Fruit fly (Drosophila melanogaster) whole organism, embryonic: ENCODE measurements around the gene vir-1.

ENCODE experiments used
- Ada2b ChIP-seq: fragments of 200-800 bp; sonication (Bioruptor generic); IDR thresholded peaks from 2 replicates; pipeline ENCODE4 v1.3.6; 2022; ENCODE audit warnings: missing biosample characterization, missing genetic modification characterization
- Bteb2 ChIP-seq: fragments of 200-800 bp; sonication (Bioruptor generic); optimal IDR thresholded peaks from 2 replicates; lab custom pipeline; 2016; ENCODE audit warnings: missing biosample characterization, missing genetic modification characterization
- CG10274 ChIP-seq: fragments of 200-800 bp; sonication (Bioruptor generic); optimal IDR thresholded peaks from 3 replicates; lab custom pipeline; 2017; ENCODE audit warnings: missing biosample characterization, mild to moderate bottlenecking, missing genetic modification characterization
- CG10959 ChIP-seq: fragments of 200-800 bp; sonication (Bioruptor generic); IDR thresholded peaks from 2 replicates; pipeline ENCODE4 v1.3.6; 2022; ENCODE audit warnings: missing biosample characterization, missing genetic modification characterization
- CG11560 ChIP-seq: fragments of 200-800 bp; sonication (Bioruptor generic); IDR thresholded peaks from 3 replicates; pipeline ENCODE4 v1.3.6; 2022; ENCODE audit warnings: missing biosample characterization, missing genetic modification characterization
- CG13296 ChIP-seq: fragments of 200-800 bp; sonication (Bioruptor generic); optimal IDR thresholded peaks from 3 replicates; lab custom pipeline; 2018; ENCODE audit warnings: missing biosample characterization, mild to moderate bottlenecking, missing genetic modification characterization
- CG14014 ChIP-seq: fragments of 200-800 bp; sonication (Bioruptor generic); IDR thresholded peaks from 2 replicates; pipeline ENCODE4 v1.3.6; 2022; ENCODE audit warnings: missing biosample characterization, missing genetic modification characterization
- CG17612 ChIP-seq: fragments of 200-800 bp; sonication (Bioruptor generic); IDR thresholded peaks from 2 replicates; pipeline ENCODE4 v1.3.6; 2022; ENCODE audit warnings: missing biosample characterization, missing genetic modification characterization
- CG2129 ChIP-seq: fragments of 200-800 bp; sonication (Bioruptor generic); IDR thresholded peaks from 2 replicates; pipeline ENCODE4 v1.3.6; 2022; ENCODE audit warnings: missing biosample characterization, missing genetic modification characterization; ENCODE audit not compliant: partially characterized antibody
- CG30020 ChIP-seq: fragments of 200-800 bp; optimal IDR thresholded peaks from 2 replicates; lab custom pipeline; 2019; ENCODE audit warnings: missing biosample characterization, mild to moderate bottlenecking, missing genetic modification characterization, moderate library complexity
- CG30431 ChIP-seq: fragments of 200-800 bp; sonication (Bioruptor generic); optimal IDR thresholded peaks from 2 replicates; lab custom pipeline; 2017; ENCODE audit warnings: missing biosample characterization, missing genetic modification characterization
- CG31224 ChIP-seq: fragments of 200-800 bp; sonication (Bioruptor generic); IDR thresholded peaks from 2 replicates; pipeline ENCODE4 v1.3.6; 2022; ENCODE audit warnings: missing biosample characterization, missing genetic modification characterization
- CG4820 ChIP-seq: fragments of 200-800 bp; sonication (Bioruptor generic); optimal IDR thresholded peaks from 3 replicates; lab custom pipeline; 2016; ENCODE audit warnings: missing biosample characterization, missing genetic modification characterization
- CG7556 ChIP-seq: fragments of 200-800 bp; sonication (Bioruptor generic); optimal IDR thresholded peaks from 2 replicates; lab custom pipeline; 2017; ENCODE audit warnings: missing biosample characterization, mild to moderate bottlenecking, missing genetic modification characterization
- CG8089 ChIP-seq: fragments of 200-800 bp; sonication (Bioruptor generic); optimal IDR thresholded peaks from 3 replicates; lab custom pipeline; 2016; ENCODE audit warnings: missing biosample characterization, missing genetic modification characterization
- CG8478 ChIP-seq: fragments of >200 bp; optimal IDR thresholded peaks from 2 replicates; lab custom pipeline; 2018
- CG8944 ChIP-seq: fragments of 200-800 bp; sonication (Bioruptor generic); optimal IDR thresholded peaks from 3 replicates; lab custom pipeline; 2016; ENCODE audit warnings: missing biosample characterization, missing genetic modification characterization
- D19B ChIP-seq: fragments of 200-800 bp; sonication (Bioruptor generic); optimal IDR thresholded peaks from 2 replicates; lab custom pipeline; 2017; ENCODE audit warnings: missing biosample characterization, mild to moderate bottlenecking, missing genetic modification characterization
- Hsf ChIP-seq: fragments of 200-800 bp; sonication (Bioruptor generic); optimal IDR thresholded peaks from 3 replicates; lab custom pipeline; 2016; ENCODE audit warnings: missing biosample characterization, missing genetic modification characterization
- NC2α ChIP-seq: fragments of 200-800 bp; sonication (Bioruptor generic); optimal IDR thresholded peaks from 2 replicates; lab custom pipeline; 2016; ENCODE audit warnings: missing biosample characterization, missing genetic modification characterization
- NC2β ChIP-seq: fragments of 200-800 bp; sonication (Bioruptor generic); optimal IDR thresholded peaks from 2 replicates; lab custom pipeline; 2016; ENCODE audit warnings: missing biosample characterization, missing genetic modification characterization
- PHDP ChIP-seq: fragments of 200-800 bp; sonication (Bioruptor generic); optimal IDR thresholded peaks from 3 replicates; lab custom pipeline; 2018; ENCODE audit warnings: missing biosample characterization, mild to moderate bottlenecking, missing genetic modification characterization, moderate library complexity
- Rfx ChIP-seq: fragments of 200-800 bp; sonication (Bioruptor generic); IDR thresholded peaks from 2 replicates; pipeline ENCODE4 v1.3.6; 2022; ENCODE audit warnings: missing biosample characterization, missing genetic modification characterization
- Spps ChIP-seq: fragments of 200-800 bp; sonication (Bioruptor generic); optimal IDR thresholded peaks from 2 replicates; lab custom pipeline; 2018; ENCODE audit warnings: missing biosample characterization, mild to moderate bottlenecking, missing genetic modification characterization
- TFAM ChIP-seq: fragments of 200-800 bp; sonication (Bioruptor generic); optimal IDR thresholded peaks from 2 replicates; lab custom pipeline; 2017; ENCODE audit warnings: missing biosample characterization, missing genetic modification characterization, inconsistent platforms
- Xbp1 ChIP-seq: fragments of 200-800 bp; sonication (Bioruptor generic); optimal IDR thresholded peaks from 3 replicates; lab custom pipeline; 2016; ENCODE audit warnings: missing biosample characterization, mild to moderate bottlenecking, missing genetic modification characterization
- ab ChIP-seq: fragments of 200-800 bp; sonication (Bioruptor generic); optimal IDR thresholded peaks from 2 replicates; lab custom pipeline; 2016; ENCODE audit warnings: missing biosample characterization, missing genetic modification characterization
- cad ChIP-seq: fragments of >200 bp; optimal IDR thresholded peaks from 2 replicates; lab custom pipeline; 2017; ENCODE audit warnings: missing biosample characterization, missing genetic modification characterization
- chn ChIP-seq: fragments of 200-800 bp; sonication (Bioruptor generic); optimal IDR thresholded peaks from 2 replicates; lab custom pipeline; 2016; ENCODE audit warnings: missing biosample characterization, missing genetic modification characterization
- ems ChIP-seq: fragments of 200-800 bp; sonication (Bioruptor generic); optimal IDR thresholded peaks from 3 replicates; lab custom pipeline; 2016; ENCODE audit warnings: missing biosample characterization, missing genetic modification characterization
- gcm ChIP-seq: fragments of 200-800 bp; sonication (Bioruptor generic); optimal IDR thresholded peaks from 2 replicates; lab custom pipeline; 2019; ENCODE audit warnings: missing biosample characterization, mild to moderate bottlenecking, missing genetic modification characterization, moderate library complexity
- grau ChIP-seq: fragments of 200-800 bp; optimal IDR thresholded peaks from 3 replicates; lab custom pipeline; 2019; ENCODE audit warnings: missing biosample characterization, mild to moderate bottlenecking, missing genetic modification characterization, moderate library complexity
- gsb ChIP-seq: fragments of 200-800 bp; sonication (Bioruptor generic); IDR thresholded peaks from 2 replicates; pipeline ENCODE4 v1.3.6; 2022; ENCODE audit warnings: missing biosample characterization, missing genetic modification characterization
- h ChIP-seq: fragments of >200 bp; optimal IDR thresholded peaks from 2 replicates; lab custom pipeline; 2017
- ham ChIP-seq: fragments of 200-800 bp; sonication (Bioruptor generic); IDR thresholded peaks from 2 replicates; pipeline ENCODE4 v1.3.6; 2022; ENCODE audit warnings: missing biosample characterization, missing genetic modification characterization
- inv ChIP-seq: fragments of 200-800 bp; sonication (Bioruptor generic); IDR thresholded peaks from 2 replicates; pipeline ENCODE4 v1.3.6; 2022; ENCODE audit warnings: missing biosample characterization, missing genetic modification characterization; ENCODE audit not compliant: partially characterized antibody
- kni ChIP-seq: fragments of 200-800 bp; sonication (Bioruptor generic); optimal IDR thresholded peaks from 3 replicates; lab custom pipeline; 2017; ENCODE audit warnings: mild to moderate bottlenecking, missing biosample characterization, missing genetic modification reagents, missing genetic modification characterization
- org-1 ChIP-seq: fragments of 200-800 bp; sonication (Bioruptor generic); optimal IDR thresholded peaks from 2 replicates; lab custom pipeline; 2017; ENCODE audit warnings: missing biosample characterization, missing genetic modification characterization
- prd ChIP-seq, 3 experiments: fragments of >200 bp in 2 of 3; fragments of 200-800 bp in 1 of 3; sonication (Bioruptor generic) in 1 of 3; optimal IDR thresholded peaks in 2 of 3; IDR thresholded peaks in 1 of 3; 2 replicates in 2 of 3; 3 replicates in 1 of 3; pipeline versions ENCODE4 v1.3.6 to Lab custom; 2017 to 2022; ENCODE audit warnings: missing biosample characterization in 1 of 3, missing genetic modification characterization in 1 of 3
- sens ChIP-seq: fragments of 200-800 bp; sonication (Bioruptor generic); peaks from one replicate; lab custom pipeline; 2016; ENCODE audit warnings: missing biosample characterization, missing genetic modification characterization
- sima ChIP-seq: fragments of 200-800 bp; sonication (Bioruptor generic); optimal IDR thresholded peaks from 2 replicates; lab custom pipeline; 2016; ENCODE audit warnings: missing biosample characterization, missing genetic modification characterization
- sna ChIP-seq: fragments of 200-800 bp; sonication (Bioruptor generic); IDR thresholded peaks from 2 replicates; pipeline ENCODE4 v1.3.6; 2022; ENCODE audit warnings: missing biosample characterization, missing genetic modification characterization; ENCODE audit not compliant: partially characterized antibody
- tap ChIP-seq: fragments of 200-800 bp; optimal IDR thresholded peaks from 3 replicates; lab custom pipeline; 2019; ENCODE audit warnings: missing biosample characterization, mild to moderate bottlenecking, missing genetic modification characterization, moderate library complexity
- tgo ChIP-seq: fragments of 200-800 bp; sonication (Bioruptor generic); IDR thresholded peaks from 3 replicates; pipeline ENCODE4 v1.3.6; 2022; ENCODE audit warnings: missing biosample characterization, missing genetic modification characterization
- tin ChIP-seq: fragments of 200-800 bp; sonication (Bioruptor generic); optimal IDR thresholded peaks from 3 replicates; lab custom pipeline; 2016; ENCODE audit warnings: missing biosample characterization, missing genetic modification characterization
- trem ChIP-seq: fragments of 200-800 bp; optimal IDR thresholded peaks from 3 replicates; lab custom pipeline; 2019; ENCODE audit warnings: missing biosample characterization, mild to moderate bottlenecking, missing genetic modification characterization, moderate library complexity
- tup ChIP-seq: fragments of 200-800 bp; sonication (Bioruptor generic); optimal IDR thresholded peaks from 2 replicates; lab custom pipeline; 2016; ENCODE audit warnings: missing biosample characterization, mild to moderate bottlenecking, missing genetic modification characterization, moderate library complexity
- unpg ChIP-seq: fragments of 200-800 bp; sonication (Bioruptor generic); optimal IDR thresholded peaks from 3 replicates; lab custom pipeline; 2018; ENCODE audit warnings: missing biosample characterization, mild to moderate bottlenecking, missing genetic modification characterization, moderate library complexity
- zen ChIP-seq: fragments of 200-800 bp; sonication (Bioruptor generic); optimal IDR thresholded peaks from 3 replicates; lab custom pipeline; 2018; ENCODE audit warnings: missing biosample characterization, mild to moderate bottlenecking, missing genetic modification characterization, moderate library complexity
- zf30C ChIP-seq: fragments of 200-800 bp; sonication (Bioruptor generic); optimal IDR thresholded peaks from 3 replicates; lab custom pipeline; 2018; ENCODE audit warnings: missing biosample characterization, mild to moderate bottlenecking, missing genetic modification characterization

The vir-1 gene

DNA sequence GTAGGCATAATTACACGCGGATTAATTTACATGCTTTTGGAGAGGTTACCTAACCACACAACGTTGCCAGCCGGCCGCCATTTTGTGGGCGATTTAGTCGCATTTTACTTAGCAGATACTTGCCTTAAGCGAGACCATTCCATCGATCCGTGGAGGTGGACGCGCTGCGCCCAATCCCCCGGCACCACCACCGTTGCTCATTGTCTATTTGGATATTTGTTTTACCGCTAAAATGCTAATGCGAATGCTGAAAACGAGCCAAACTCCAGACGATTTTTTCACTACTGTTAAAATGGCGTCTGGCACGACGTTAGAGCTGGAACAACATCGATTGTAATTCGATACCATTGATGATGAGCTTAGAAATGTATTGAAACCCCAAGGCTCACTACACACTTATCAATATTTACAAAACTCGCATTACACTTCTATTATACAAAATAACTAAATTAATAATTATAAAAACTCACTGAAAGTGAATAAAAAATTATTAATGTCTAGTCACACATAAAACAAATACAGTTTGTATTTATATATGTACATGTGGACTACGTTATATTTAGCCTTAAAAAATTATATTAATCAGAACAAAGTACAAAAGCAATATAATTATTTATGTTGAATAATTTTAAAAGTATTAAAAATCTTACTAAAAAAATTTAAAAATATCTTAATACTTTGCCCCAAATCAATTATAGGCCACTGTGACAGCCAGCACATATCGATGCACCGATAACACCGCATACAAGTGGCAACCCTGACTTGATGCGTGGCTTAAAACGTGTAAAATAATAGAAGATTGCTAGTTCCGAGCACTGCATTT, 10.7 kb upstream of the vir-1 start, which contains the start of gene eRF3 (continued):
- no peak for TF ChIP-seq CG10274 (GFP tag; lab: Kevin White, UChicago)
- peak; percentile 78 for TF ChIP-seq PHDP (tag; lab: Kevin White, UChicago)
- TF ChIP-seq NC2β (GFP tag; lab: Kevin White, UChicago): no peak
- peak; percentile 92 for TF ChIP-seq CG30020 (tag; lab: Kevin White, UChicago)
- no peak for TF ChIP-seq kni (GFP tag; lab: Kevin White, UChicago)
- peak; percentile 78 for TF ChIP-seq Xbp1
- no peak for TF ChIP-seq tup (GFP tag; lab: Kevin White, UChicago)
- no peak for TF ChIP-seq CG8944
- peak; percentile 83 for TF ChIP-seq CG7556 (GFP tag; lab: Kevin White, UChicago)
- TF ChIP-seq sima (GFP tag; lab: Kevin White, UChicago): no peak
- TF ChIP-seq sna (GFP tag; lab: Robert Waterston, UW): peak; percentile 30; the same call in 1 of the 2 replicates
- TF ChIP-seq tin (GFP tag; lab: Kevin White, UChicago): peak; percentile 74
- TF ChIP-seq ab (GFP tag; lab: Kevin White, UChicago): no peak
- peak; percentile 76 for TF ChIP-seq unpg (GFP tag; lab: Kevin White, UChicago)
- TF ChIP-seq CG8089: no peak
- TF ChIP-seq CG11560 (tag; lab: Robert Waterston, UW): 0 out of 3 replicates have a peak, but pooled peaks have one; percentile 31
- peak; percentile 81 for TF ChIP-seq CG13296 (GFP tag; lab: Kevin White, UChicago)
- no peak for TF ChIP-seq ems
- TF ChIP-seq Ada2b (GFP tag; lab: Robert Waterston, UW): peak; percentile 65
- no peak for TF ChIP-seq org-1 (GFP tag; lab: Kevin White, UChicago)
- peak; percentile 66 for TF ChIP-seq CG14014
- TF ChIP-seq NC2α (GFP tag; lab: Kevin White, UChicago): no peak
- peak; percentile 26 for TF ChIP-seq Hsf (GFP tag; lab: Kevin White, UChicago)
- TF ChIP-seq trem: peak; percentile 67
- no peak for TF ChIP-seq cad
- no peak for TF ChIP-seq h
- TF ChIP-seq CG30431 (GFP tag; lab: Kevin White, UChicago): peak; percentile 53
- peak; percentile 73 for TF ChIP-seq tap (tag; lab: Kevin White, UChicago)
- peak; percentile 41 for TF ChIP-seq Spps (tag; lab: Kevin White, UChicago)
- TF ChIP-seq D19B: peak; percentile 23
- TF ChIP-seq ham: 0 out of 2 replicates have a peak, but pooled peaks have one; percentile 25
- no peak for TF ChIP-seq TFAM (GFP tag; lab: Kevin White, UChicago)
- TF ChIP-seq gcm (GFP tag; lab: Kevin White, UChicago): peak; percentile 54
- TF ChIP-seq inv (GFP tag; lab: Robert Waterston, UW): 0 out of 2 replicates have a peak, but pooled peaks have one; percentile 34
- peak; percentile 63 for TF ChIP-seq CG4820
- 0 out of 2 replicates have a peak, but pooled peaks have one; percentile 13 for TF ChIP-seq CG17612 (GFP tag; lab: Robert Waterston, UW)
- no peak for TF ChIP-seq prd (optimal IDR thresholded peaks at IDR 0.05; lab: Kevin White, UChicago)
- TF ChIP-seq prd (GFP tag; IDR thresholded peaks at IDR 0.05; lab: Robert Waterston, UW): peak; percentile 83
- no peak for TF ChIP-seq zf30C
- peak; percentile 69 for TF ChIP-seq zen
- TF ChIP-seq grau (tag; lab: Kevin White, UChicago): peak; percentile 87
- TF ChIP-seq CG10959 (GFP tag; lab: Robert Waterston, UW): peak; percentile 25; the same call in 1 of the 2 replicates
- TF ChIP-seq tgo (GFP tag; lab: Robert Waterston, UW): peak; percentile 85
- no peak for TF ChIP-seq CG8478
- no peak for TF ChIP-seq Bteb2
- peak; percentile 53 for TF ChIP-seq CG31224 (GFP tag; lab: Robert Waterston, UW)
- no peak for TF ChIP-seq chn
- peak; percentile 81 for TF ChIP-seq Rfx (GFP tag; lab: Robert Waterston, UW)
- TF ChIP-seq sens: peak; percentile 88
- peak; percentile 53; the same call in 1 of the 2 replicates for TF ChIP-seq gsb (GFP tag; lab: Robert Waterston, UW)
- TF ChIP-seq CG2129 (GFP tag; lab: Robert Waterston, UW): peak; percentile 22; the same call in 1 of the 2 replicates
